Fruit fly (Drosophila melanogaster) whole organism, embryonic: ENCODE measurements around the gene Hsp83.

Experiments
- Atf6 ChIP-seq: fragments of 200-800 bp; sonication (Bioruptor generic); IDR thresholded peaks from 2 replicates; pipeline ENCODE4 v1.3.6; 2022; ENCODE audit warnings: missing biosample characterization, missing genetic modification characterization
- B-H1 ChIP-seq: fragments of 200-800 bp; sonication (Bioruptor generic); IDR thresholded peaks from 3 replicates; pipeline ENCODE4 v1.3.6; 2022; ENCODE audit warnings: missing biosample characterization, missing genetic modification characterization
- Blimp-1 ChIP-seq: fragments of 200-800 bp; sonication (Bioruptor generic); optimal IDR thresholded peaks from 3 replicates; lab custom pipeline; 2018; ENCODE audit warnings: missing biosample characterization, missing genetic modification characterization, mild to moderate bottlenecking, moderate library complexity, missing genetic modification reagents
- CG10267 ChIP-seq: fragments of 200-800 bp; sonication (Bioruptor generic); optimal IDR thresholded peaks from 2 replicates; lab custom pipeline; 2018; ENCODE audit warnings: missing biosample characterization, mild to moderate bottlenecking, missing genetic modification characterization, moderate library complexity
- CG10462 ChIP-seq: fragments of 200-800 bp; sonication (Bioruptor generic); optimal IDR thresholded peaks from 2 replicates; lab custom pipeline; 2016; ENCODE audit warnings: missing biosample characterization, missing genetic modification characterization
- CG11093 ChIP-seq: fragments of 200-800 bp; sonication (Bioruptor generic); IDR thresholded peaks from 3 replicates; pipeline ENCODE4 v1.3.6; 2022; ENCODE audit warnings: missing biosample characterization, missing genetic modification characterization
- CG12155 ChIP-seq: fragments of 200-800 bp; sonication (Bioruptor generic); optimal IDR thresholded peaks from 3 replicates; lab custom pipeline; 2016; ENCODE audit warnings: missing biosample characterization, missing genetic modification characterization
- CG13894 ChIP-seq: fragments of 200-800 bp; sonication (Bioruptor generic); optimal IDR thresholded peaks from 3 replicates; lab custom pipeline; 2018; ENCODE audit warnings: missing biosample characterization, mild to moderate bottlenecking, missing genetic modification characterization, moderate library complexity
- CG14667 ChIP-seq: fragments of 200-800 bp; sonication (Bioruptor generic); IDR thresholded peaks from 2 replicates; pipeline ENCODE4 v1.3.6; 2022; ENCODE audit warnings: missing biosample characterization, missing genetic modification characterization
- CG14710 ChIP-seq: fragments of 200-800 bp; sonication (Bioruptor generic); optimal IDR thresholded peaks from 3 replicates; lab custom pipeline; 2019; ENCODE audit warnings: missing biosample characterization, mild to moderate bottlenecking, missing genetic modification characterization, moderate library complexity
- CG15011 ChIP-seq: fragments of 200-800 bp; sonication (Bioruptor generic); optimal IDR thresholded peaks from 3 replicates; lab custom pipeline; 2018; ENCODE audit warnings: missing biosample characterization, mild to moderate bottlenecking, missing genetic modification characterization
- CG17359 ChIP-seq: fragments of 200-800 bp; sonication (Bioruptor generic); optimal IDR thresholded peaks from 3 replicates; lab custom pipeline; 2018; ENCODE audit warnings: missing biosample characterization, mild to moderate bottlenecking, missing genetic modification characterization, moderate library complexity
- CG18619 ChIP-seq: fragments of 200-800 bp; sonication (Bioruptor generic); optimal IDR thresholded peaks from 3 replicates; lab custom pipeline; 2017; ENCODE audit warnings: missing biosample characterization, mild to moderate bottlenecking, missing genetic modification characterization
- CG31365 ChIP-seq: fragments of 200-800 bp; sonication (Bioruptor generic); optimal IDR thresholded peaks from 2 replicates; lab custom pipeline; 2018; ENCODE audit warnings: missing biosample characterization, mild to moderate bottlenecking, missing genetic modification characterization
- CG32532 ChIP-seq: fragments of 200-800 bp; sonication (Bioruptor generic); IDR thresholded peaks from 2 replicates; pipeline ENCODE4 v1.3.6; 2022; ENCODE audit warnings: missing biosample characterization, missing genetic modification characterization
- CG3281 ChIP-seq: fragments of 200-800 bp; sonication (Bioruptor generic); optimal IDR thresholded peaks from 3 replicates; lab custom pipeline; 2017; ENCODE audit warnings: missing biosample characterization, mild to moderate bottlenecking, missing genetic modification characterization
- CG4707 ChIP-seq: fragments of 200-800 bp; sonication (Bioruptor generic); optimal IDR thresholded peaks from 2 replicates; lab custom pipeline; 2018; ENCODE audit warnings: missing biosample characterization, mild to moderate bottlenecking, missing genetic modification characterization, moderate library complexity
- CG4854 ChIP-seq: fragments of 200-800 bp; sonication (Bioruptor generic); optimal IDR thresholded peaks from 2 replicates; lab custom pipeline; 2016; ENCODE audit warnings: missing biosample characterization, missing genetic modification characterization, inconsistent platforms
- CG6689 ChIP-seq: fragments of 200-800 bp; sonication (Bioruptor generic); IDR thresholded peaks from 2 replicates; pipeline ENCODE4 v1.3.6; 2022; ENCODE audit warnings: missing biosample characterization, missing genetic modification characterization
- CG7271 ChIP-seq: fragments of 200-800 bp; sonication (Bioruptor generic); optimal IDR thresholded peaks from 2 replicates; lab custom pipeline; 2018; ENCODE audit warnings: missing biosample characterization, mild to moderate bottlenecking, missing genetic modification characterization, moderate library complexity
- CG8089 ChIP-seq: fragments of 200-800 bp; sonication (Bioruptor generic); optimal IDR thresholded peaks from 3 replicates; lab custom pipeline; 2016; ENCODE audit warnings: missing biosample characterization, missing genetic modification characterization
- CG8359 ChIP-seq: fragments of 200-800 bp; sonication (Bioruptor generic); optimal IDR thresholded peaks from 2 replicates; lab custom pipeline; 2017; ENCODE audit warnings: missing biosample characterization, mild to moderate bottlenecking, missing genetic modification characterization, borderline replicate concordance
- Lhr ChIP-seq: fragments of 200-800 bp; sonication (Bioruptor generic); optimal IDR thresholded peaks from 3 replicates; lab custom pipeline; 2017; ENCODE audit warnings: mild to moderate bottlenecking, missing biosample characterization, missing genetic modification reagents, missing genetic modification characterization
- Meics ChIP-seq: fragments of 200-800 bp; sonication (Bioruptor generic); optimal IDR thresholded peaks from 2 replicates; lab custom pipeline; 2017; ENCODE audit warnings: missing biosample characterization, mild to moderate bottlenecking, missing genetic modification characterization
- NC2β ChIP-seq: fragments of 200-800 bp; sonication (Bioruptor generic); optimal IDR thresholded peaks from 2 replicates; lab custom pipeline; 2016; ENCODE audit warnings: missing biosample characterization, missing genetic modification characterization
- Neu2 ChIP-seq: fragments of 200-800 bp; sonication (Bioruptor generic); optimal IDR thresholded peaks from 3 replicates; lab custom pipeline; 2016; ENCODE audit warnings: missing biosample characterization, missing genetic modification characterization, borderline replicate concordance
- Nf-YB ChIP-seq: fragments of 200-800 bp; sonication (Bioruptor generic); optimal IDR thresholded peaks from 3 replicates; lab custom pipeline; 2019; ENCODE audit warnings: missing biosample characterization, mild to moderate bottlenecking, missing genetic modification characterization, moderate library complexity
- Opbp ChIP-seq: fragments of 200-800 bp; sonication (Bioruptor generic); IDR thresholded peaks from 3 replicates; pipeline ENCODE4 v1.3.6; 2022; ENCODE audit warnings: missing biosample characterization, missing genetic modification characterization; ENCODE audit not compliant: partially characterized antibody
- Sin3A ChIP-seq: fragments of >200 bp; optimal IDR thresholded peaks from 2 replicates; lab custom pipeline; 2018
- Sox102F ChIP-seq: fragments of 200-800 bp; sonication (Bioruptor generic); optimal IDR thresholded peaks from 2 replicates; lab custom pipeline; 2018; ENCODE audit warnings: missing biosample characterization, mild to moderate bottlenecking, missing genetic modification characterization, moderate library complexity
- YL-1 ChIP-seq: fragments of 200-800 bp; sonication (Bioruptor generic); optimal IDR thresholded peaks from 3 replicates; lab custom pipeline; 2017; ENCODE audit warnings: missing biosample characterization, mild to moderate bottlenecking, missing genetic modification characterization
- abd-A ChIP-seq: fragments of 200-800 bp; sonication (Bioruptor generic); optimal IDR thresholded peaks from 3 replicates; lab custom pipeline; 2019; ENCODE audit warnings: missing biosample characterization, mild to moderate bottlenecking, missing genetic modification characterization, moderate library complexity
- bcd ChIP-seq: fragments of 200-800 bp; sonication (Bioruptor generic); optimal IDR thresholded peaks from 2 replicates; lab custom pipeline; 2017; ENCODE audit warnings: missing biosample characterization, mild to moderate bottlenecking, missing genetic modification characterization
- disco-r ChIP-seq: fragments of 200-800 bp; sonication (Bioruptor generic); optimal IDR thresholded peaks from 2 replicates; lab custom pipeline; 2016; ENCODE audit warnings: missing biosample characterization, missing genetic modification characterization
- dmrt99B ChIP-seq: fragments of 200-800 bp; sonication (Bioruptor generic); optimal IDR thresholded peaks from 2 replicates; lab custom pipeline; 2018; ENCODE audit warnings: missing biosample characterization, mild to moderate bottlenecking, missing genetic modification characterization, moderate library complexity
- emc ChIP-seq: fragments of 200-800 bp; sonication (Bioruptor generic); optimal IDR thresholded peaks from 2 replicates; lab custom pipeline; 2016; ENCODE audit warnings: missing biosample characterization, missing genetic modification characterization
- en ChIP-seq: fragments of 200-800 bp; sonication (Bioruptor generic); optimal IDR thresholded peaks from 2 replicates; lab custom pipeline; 2016; ENCODE audit warnings: missing biosample characterization, missing genetic modification characterization
- fd102C ChIP-seq: fragments of 200-800 bp; sonication (Bioruptor generic); optimal IDR thresholded peaks from 2 replicates; lab custom pipeline; 2018; ENCODE audit warnings: missing biosample characterization, mild to moderate bottlenecking, missing genetic modification characterization, moderate library complexity
- gce ChIP-seq: fragments of 200-800 bp; sonication (Bioruptor generic); IDR thresholded peaks from 3 replicates; pipeline ENCODE4 v1.3.6; 2022; ENCODE audit warnings: missing biosample characterization, missing genetic modification characterization
- knrl ChIP-seq: fragments of 200-800 bp; sonication (Bioruptor generic); IDR thresholded peaks from 3 replicates; pipeline ENCODE4 v1.3.6; 2022; ENCODE audit warnings: missing biosample characterization, missing genetic modification characterization; ENCODE audit not compliant: partially characterized antibody
- maf-S ChIP-seq: fragments of 200-800 bp; sonication (Bioruptor generic); optimal IDR thresholded peaks from 2 replicates; lab custom pipeline; 2016; ENCODE audit warnings: missing biosample characterization, missing genetic modification characterization
- nerfin-2 ChIP-seq: fragments of 200-800 bp; sonication (Bioruptor generic); IDR thresholded peaks from 2 replicates; pipeline ENCODE4 v1.3.6; 2022; ENCODE audit warnings: missing biosample characterization, missing genetic modification characterization; ENCODE audit not compliant: partially characterized antibody
- oc ChIP-seq: fragments of 200-800 bp; sonication (Bioruptor generic); optimal IDR thresholded peaks from 2 replicates; lab custom pipeline; 2018; ENCODE audit warnings: missing biosample characterization, mild to moderate bottlenecking, missing genetic modification characterization, moderate library complexity
- seq ChIP-seq: fragments of 200-800 bp; sonication (Bioruptor generic); IDR thresholded peaks from 2 replicates; pipeline ENCODE4 v1.3.6; 2022; ENCODE audit warnings: missing biosample characterization, missing genetic modification characterization
- sug ChIP-seq: fragments of 200-800 bp; optimal IDR thresholded peaks from 2 replicates; lab custom pipeline; 2019; ENCODE audit warnings: missing biosample characterization, mild to moderate bottlenecking, missing genetic modification characterization, moderate library complexity
- toy ChIP-seq: fragments of 200-800 bp; sonication (Bioruptor generic); IDR thresholded peaks from 2 replicates; pipeline ENCODE4 v1.3.6; 2022; ENCODE audit warnings: missing biosample characterization, missing genetic modification characterization
- zen2 ChIP-seq: fragments of 200-800 bp; sonication (Bioruptor generic); IDR thresholded peaks from 3 replicates; pipeline ENCODE4 v1.3.6; 2022; ENCODE audit warnings: missing biosample characterization, missing genetic modification characterization; ENCODE audit not compliant: partially characterized antibody
- zfh1 ChIP-seq: fragments of 200-800 bp; sonication (Bioruptor generic); IDR thresholded peaks from 3 replicates; pipeline ENCODE4 v1.3.6; 2022; ENCODE audit warnings: missing biosample characterization, missing genetic modification characterization

The Hsp83 gene

dm6 chr3L:3148125-3149059, 44.4 kb upstream of the Hsp83 start, which contains the start of the genes Usp5 and BtbVII (continued):
- TF ChIP-seq gce (GFP tag; lab: Robert Waterston, UW) (no peak), CG14710 (tag; lab: Kevin White, UChicago) (peak; percentile 73), Nf-YB (GFP tag; lab: Kevin White, UChicago) (peak; percentile 34), CG8359 (GFP tag; lab: Kevin White, UChicago) (no peak), zfh1 (peak; percentile 62), CG7271 (tag; lab: Kevin White, UChicago) (no peak), fd102C (no peak), emc (GFP tag; lab: Kevin White, UChicago) (no peak), CG11093 (GFP tag; lab: Robert Waterston, UW) (no peak), nerfin-2 (GFP tag; lab: Robert Waterston, UW) (peak; percentile 85), CG10267 (tag; lab: Kevin White, UChicago) (peak; percentile 57), sug (tag; lab: Kevin White, UChicago) (peak; percentile 64), knrl (peak; percentile 96), CG31365 (tag; lab: Kevin White, UChicago) (peak; percentile 38), CG8089 (peak; percentile 1), bcd (GFP tag; lab: Kevin White, UChicago) (peak; percentile 37), Lhr (GFP tag; lab: Kevin White, UChicago) (peak; percentile 72), abd-A (tag; lab: Kevin White, UChicago) (no peak), zen2 (GFP tag; lab: Robert Waterston, UW) (peak; percentile 97), dmrt99B (tag; lab: Kevin White, UChicago) (no peak), CG32532 (GFP tag; lab: Robert Waterston, UW) (peak; percentile 68), toy (GFP tag; lab: Robert Waterston, UW) (no peak), Opbp (GFP tag; lab: Robert Waterston, UW) (peak; percentile 87; the same call in 2 of the 3 replicates), CG6689 (GFP tag; lab: Robert Waterston, UW) (0 out of 2 replicates have a peak, but pooled peaks have one; percentile 27), NC2β (GFP tag; lab: Kevin White, UChicago) (peak; percentile 59), maf-S (GFP tag; lab: Kevin White, UChicago) (peak; percentile 49), B-H1 (GFP tag; lab: Robert Waterston, UW) (peak; percentile 40; the same call in 1 of the 3 replicates), YL-1 (GFP tag; lab: Kevin White, UChicago) (no peak), disco-r (GFP tag; lab: Kevin White, UChicago) (peak; percentile 54), Blimp-1 (GFP tag; lab: Kevin White, UChicago) (no peak), CG15011 (GFP tag; lab: Kevin White, UChicago) (no peak), Neu2 (GFP tag; lab: Kevin White, UChicago) (no peak), Atf6 (GFP tag; lab: Robert Waterston, UW) (peak; percentile 43; the same call in 1 of the 2 replicates), CG12155 (GFP tag; lab: Kevin White, UChicago) (peak; percentile 45), CG10462 (GFP tag; lab: Kevin White, UChicago) (peak; percentile 46), Meics (GFP tag; lab: Kevin White, UChicago) (peak; percentile 23), CG18619 (peak; percentile 4), CG4854 (GFP tag; lab: Kevin White, UChicago) (peak; percentile 1), CG3281 (GFP tag; lab: Kevin White, UChicago) (peak; percentile 44), CG17359 (tag; lab: Kevin White, UChicago) (peak; percentile 34), Sox102F (GFP tag; lab: Kevin White, UChicago) (no peak), CG4707 (GFP tag; lab: Kevin White, UChicago) (no peak), Sin3A (lab: Kevin White, UChicago) (peak; percentile 90), oc (tag; lab: Kevin White, UChicago) (no peak), CG13894 (peak; percentile 75), seq (GFP tag; lab: Robert Waterston, UW) (no peak), CG14667 (GFP tag; lab: Robert Waterston, UW) (no peak), en (GFP tag; lab: Kevin White, UChicago) (no peak)
